Fruit fly (Drosophila melanogaster) whole organism, embryonic: ENCODE measurements around the gene CG15803.

Experiments
- Atf3 ChIP-seq: fragments of 200-800 bp; sonication (Bioruptor generic); optimal IDR thresholded peaks from 3 replicates; lab custom pipeline; 2016; ENCODE audit warnings: missing biosample characterization, missing genetic modification characterization
- CG10543 ChIP-seq: fragments of 200-800 bp; sonication (Bioruptor generic); optimal IDR thresholded peaks from 3 replicates; lab custom pipeline; 2017; ENCODE audit warnings: missing biosample characterization, mild to moderate bottlenecking, missing genetic modification characterization, moderate library complexity
- CG11398 ChIP-seq: fragments of 200-800 bp; sonication (Bioruptor generic); optimal IDR thresholded peaks from 2 replicates; lab custom pipeline; 2016; ENCODE audit warnings: missing biosample characterization, missing genetic modification characterization
- CG11723 ChIP-seq: fragments of 200-800 bp; sonication (Bioruptor generic); optimal IDR thresholded peaks from 2 replicates; lab custom pipeline; 2017; ENCODE audit warnings: missing biosample characterization, mild to moderate bottlenecking, missing genetic modification characterization
- CG12071 ChIP-seq: fragments of 200-800 bp; sonication (Bioruptor generic); optimal IDR thresholded peaks from 3 replicates; lab custom pipeline; 2018; ENCODE audit warnings: missing biosample characterization, mild to moderate bottlenecking, missing genetic modification characterization
- CG12104 ChIP-seq: fragments of 200-800 bp; sonication (Bioruptor generic); optimal IDR thresholded peaks from 3 replicates; lab custom pipeline; 2016; ENCODE audit warnings: missing biosample characterization, missing genetic modification characterization
- CG12299 ChIP-seq: fragments of 200-800 bp; sonication (Bioruptor generic); optimal IDR thresholded peaks from 2 replicates; lab custom pipeline; 2018; ENCODE audit warnings: missing biosample characterization, mild to moderate bottlenecking, missing genetic modification characterization
- CG13296 ChIP-seq: fragments of 200-800 bp; sonication (Bioruptor generic); optimal IDR thresholded peaks from 3 replicates; lab custom pipeline; 2018; ENCODE audit warnings: missing biosample characterization, mild to moderate bottlenecking, missing genetic modification characterization
- CG14014 ChIP-seq: fragments of 200-800 bp; sonication (Bioruptor generic); IDR thresholded peaks from 2 replicates; pipeline ENCODE4 v1.3.6; 2022; ENCODE audit warnings: missing biosample characterization, missing genetic modification characterization
- CG16863 ChIP-seq: fragments of 200-800 bp; sonication (Bioruptor generic); optimal IDR thresholded peaks from 3 replicates; lab custom pipeline; 2016; ENCODE audit warnings: missing biosample characterization, missing genetic modification characterization
- CG17385 ChIP-seq: fragments of 200-800 bp; sonication (Bioruptor generic); optimal IDR thresholded peaks from 3 replicates; lab custom pipeline; 2018; ENCODE audit warnings: missing biosample characterization, mild to moderate bottlenecking, missing genetic modification characterization
- CG17568 ChIP-seq: fragments of 200-800 bp; sonication (Bioruptor generic); optimal IDR thresholded peaks from 2 replicates; lab custom pipeline; 2018; ENCODE audit warnings: missing biosample characterization, mild to moderate bottlenecking, missing genetic modification characterization, moderate library complexity
- CG17829 ChIP-seq: fragments of 200-800 bp; optimal IDR thresholded peaks from 2 replicates; lab custom pipeline; 2019; ENCODE audit warnings: missing biosample characterization, mild to moderate bottlenecking, missing genetic modification characterization, moderate library complexity
- CG1832 ChIP-seq: fragments of 200-800 bp; sonication (Bioruptor generic); optimal IDR thresholded peaks from 2 replicates; lab custom pipeline; 2017; ENCODE audit warnings: missing biosample characterization, mild to moderate bottlenecking, missing genetic modification characterization, inconsistent platforms
- CG2120 ChIP-seq: fragments of 200-800 bp; sonication (Bioruptor generic); optimal IDR thresholded peaks from 3 replicates; lab custom pipeline; 2016; ENCODE audit warnings: missing biosample characterization, missing genetic modification characterization
- CG2129 ChIP-seq: fragments of 200-800 bp; sonication (Bioruptor generic); IDR thresholded peaks from 2 replicates; pipeline ENCODE4 v1.3.6; 2022; ENCODE audit warnings: missing biosample characterization, missing genetic modification characterization; ENCODE audit not compliant: partially characterized antibody
- CG2202 ChIP-seq: fragments of 200-800 bp; sonication (Bioruptor generic); optimal IDR thresholded peaks from 2 replicates; lab custom pipeline; 2018; ENCODE audit warnings: missing biosample characterization, mild to moderate bottlenecking, missing genetic modification characterization
- CG2712 ChIP-seq: fragments of 200-800 bp; optimal IDR thresholded peaks from 3 replicates; lab custom pipeline; 2019; ENCODE audit warnings: missing biosample characterization, mild to moderate bottlenecking, missing genetic modification characterization, moderate library complexity
- CG30020 ChIP-seq: fragments of 200-800 bp; optimal IDR thresholded peaks from 2 replicates; lab custom pipeline; 2019; ENCODE audit warnings: missing biosample characterization, mild to moderate bottlenecking, missing genetic modification characterization, moderate library complexity
- CG6813 ChIP-seq: fragments of 200-800 bp; sonication (Bioruptor generic); optimal IDR thresholded peaks from 2 replicates; lab custom pipeline; 2017; ENCODE audit warnings: missing biosample characterization, missing genetic modification characterization, mild to moderate bottlenecking, moderate library complexity, missing genetic modification reagents
- CG8290 ChIP-seq, 3 experiments: fragments of 200-800 bp; sonication (Bioruptor generic); optimal IDR thresholded peaks; 2 replicates each; lab custom pipeline; 2016 to 2019; ENCODE audit warnings: missing biosample characterization in 3 of 3, missing genetic modification characterization in 3 of 3, mild to moderate bottlenecking in 2 of 3, moderate library complexity in 1 of 3
- CG8388 ChIP-seq: fragments of 200-800 bp; sonication (Bioruptor generic); optimal IDR thresholded peaks from 2 replicates; lab custom pipeline; 2019; ENCODE audit warnings: missing biosample characterization, mild to moderate bottlenecking, missing genetic modification characterization, moderate library complexity
- Dbx ChIP-seq: fragments of 200-800 bp; sonication (Bioruptor generic); IDR thresholded peaks from 3 replicates; pipeline ENCODE4 v1.3.6; 2022; ENCODE audit warnings: missing biosample characterization, missing genetic modification characterization
- Dip2 ChIP-seq: fragments of 200-800 bp; sonication (Bioruptor generic); IDR thresholded peaks from 2 replicates; pipeline ENCODE4 v1.3.6; 2022; ENCODE audit warnings: missing biosample characterization, missing genetic modification characterization
- Dp ChIP-seq: fragments of 200-800 bp; sonication (Bioruptor generic); optimal IDR thresholded peaks from 2 replicates; lab custom pipeline; 2018; ENCODE audit warnings: missing biosample characterization, mild to moderate bottlenecking, missing genetic modification characterization, moderate library complexity
- HLH54F ChIP-seq: fragments of 200-800 bp; sonication (Bioruptor generic); optimal IDR thresholded peaks from 3 replicates; lab custom pipeline; 2016; ENCODE audit warnings: missing biosample characterization, missing genetic modification characterization
- Hmx ChIP-seq: fragments of 200-800 bp; sonication (Bioruptor generic); optimal IDR thresholded peaks from 2 replicates; lab custom pipeline; 2016; ENCODE audit warnings: missing biosample characterization, missing genetic modification characterization
- Hr51 ChIP-seq, 2 experiments: fragments of 200-800 bp; sonication (Bioruptor generic); optimal IDR thresholded peaks; 2 replicates in 1 of 2; 3 replicates in 1 of 2; lab custom pipeline; 2016 to 2018; ENCODE audit warnings: missing biosample characterization in 2 of 2, missing genetic modification characterization in 2 of 2, mild to moderate bottlenecking in 1 of 2, moderate library complexity in 1 of 2
- Kr ChIP-seq: fragments of 200-800 bp; sonication (Bioruptor generic); optimal IDR thresholded peaks from 2 replicates; lab custom pipeline; 2017; ENCODE audit warnings: missing biosample characterization, mild to moderate bottlenecking, missing genetic modification characterization
- MBD-R2 ChIP-seq: fragments of 200-800 bp; sonication (Bioruptor generic); IDR thresholded peaks from 2 replicates; pipeline ENCODE4 v1.3.6; 2022; ENCODE audit warnings: missing biosample characterization, missing genetic modification characterization
- Oaz ChIP-seq: fragments of 200-800 bp; sonication (Bioruptor generic); IDR thresholded peaks from 2 replicates; pipeline ENCODE4 v1.3.6; 2022; ENCODE audit warnings: missing biosample characterization, missing genetic modification characterization
- Oli ChIP-seq: fragments of 200-800 bp; sonication (Bioruptor generic); optimal IDR thresholded peaks from 2 replicates; lab custom pipeline; 2018; ENCODE audit warnings: missing biosample characterization, mild to moderate bottlenecking, missing genetic modification characterization, moderate library complexity
- PHDP ChIP-seq: fragments of 200-800 bp; sonication (Bioruptor generic); optimal IDR thresholded peaks from 3 replicates; lab custom pipeline; 2018; ENCODE audit warnings: missing biosample characterization, mild to moderate bottlenecking, missing genetic modification characterization, moderate library complexity
- Rx ChIP-seq: fragments of 200-800 bp; sonication (Bioruptor generic); IDR thresholded peaks from 2 replicates; pipeline ENCODE4 v1.3.6; 2022; ENCODE audit warnings: missing biosample characterization, missing genetic modification characterization
- Tbp ChIP-seq: fragments of >200 bp; optimal IDR thresholded peaks from 2 replicates; lab custom pipeline; 2018; ENCODE audit warnings: missing biosample characterization, missing genetic modification characterization
- Xrp1 ChIP-seq: fragments of 200-800 bp; sonication (Bioruptor generic); IDR thresholded peaks from 2 replicates; pipeline ENCODE4 v1.3.6; 2022; ENCODE audit warnings: missing biosample characterization, missing genetic modification characterization
- ac ChIP-seq: fragments of 200-800 bp; sonication (Bioruptor generic); optimal IDR thresholded peaks from 3 replicates; lab custom pipeline; 2017; ENCODE audit warnings: missing biosample characterization, mild to moderate bottlenecking, missing genetic modification characterization
- al ChIP-seq: fragments of 200-800 bp; sonication (Bioruptor generic); IDR thresholded peaks from 2 replicates; pipeline ENCODE4 v1.3.6; 2022; ENCODE audit warnings: missing biosample characterization, missing genetic modification characterization
- gfzf ChIP-seq: fragments of 200-800 bp; sonication (Bioruptor generic); optimal IDR thresholded peaks from 2 replicates; lab custom pipeline; 2016; ENCODE audit warnings: missing biosample characterization, mild to moderate bottlenecking, missing genetic modification characterization, moderate library complexity
- gsb-n ChIP-seq: fragments of 200-800 bp; sonication (Bioruptor generic); optimal IDR thresholded peaks from 3 replicates; lab custom pipeline; 2018; ENCODE audit warnings: missing biosample characterization, mild to moderate bottlenecking, missing genetic modification characterization
- h ChIP-seq: fragments of >200 bp; optimal IDR thresholded peaks from 2 replicates; lab custom pipeline; 2017
- hkb ChIP-seq, 2 experiments: fragments of 200-800 bp in 1 of 2; fragments of >200 bp in 1 of 2; sonication (Bioruptor generic) in 1 of 2; IDR thresholded peaks in 1 of 2; optimal IDR thresholded peaks in 1 of 2; 2 replicates each; pipeline versions ENCODE4 v1.3.6 to Lab custom; 2017 to 2022; ENCODE audit warnings: missing biosample characterization in 1 of 2, missing genetic modification characterization in 1 of 2
- kah ChIP-seq: fragments of 200-800 bp; sonication (Bioruptor generic); optimal IDR thresholded peaks from 2 replicates; lab custom pipeline; 2018; ENCODE audit warnings: missing biosample characterization, mild to moderate bottlenecking, missing genetic modification characterization
- org-1 ChIP-seq: fragments of 200-800 bp; sonication (Bioruptor generic); optimal IDR thresholded peaks from 2 replicates; lab custom pipeline; 2017; ENCODE audit warnings: missing biosample characterization, missing genetic modification characterization
- scrt ChIP-seq: fragments of 200-800 bp; sonication (Bioruptor generic); optimal IDR thresholded peaks from 2 replicates; lab custom pipeline; 2018; ENCODE audit warnings: missing biosample characterization, mild to moderate bottlenecking, missing genetic modification characterization, moderate library complexity
- slp2 ChIP-seq: fragments of 200-800 bp; sonication (Bioruptor generic); optimal IDR thresholded peaks from 2 replicates; lab custom pipeline; 2016; ENCODE audit warnings: missing biosample characterization, missing genetic modification characterization
- tx ChIP-seq: fragments of 200-800 bp; sonication (Bioruptor generic); optimal IDR thresholded peaks from 2 replicates; lab custom pipeline; 2016; ENCODE audit warnings: missing biosample characterization, missing genetic modification characterization
- wek ChIP-seq: fragments of 200-800 bp; sonication (Bioruptor generic); optimal IDR thresholded peaks from 3 replicates; lab custom pipeline; 2018; ENCODE audit warnings: missing biosample characterization, mild to moderate bottlenecking, missing genetic modification characterization, moderate library complexity
- zen2 ChIP-seq: fragments of 200-800 bp; sonication (Bioruptor generic); IDR thresholded peaks from 3 replicates; pipeline ENCODE4 v1.3.6; 2022; ENCODE audit warnings: missing biosample characterization, missing genetic modification characterization; ENCODE audit not compliant: partially characterized antibody
- zfh1 ChIP-seq: fragments of 200-800 bp; sonication (Bioruptor generic); IDR thresholded peaks from 3 replicates; pipeline ENCODE4 v1.3.6; 2022; ENCODE audit warnings: missing biosample characterization, missing genetic modification characterization

Gene CG15803

DNA sequence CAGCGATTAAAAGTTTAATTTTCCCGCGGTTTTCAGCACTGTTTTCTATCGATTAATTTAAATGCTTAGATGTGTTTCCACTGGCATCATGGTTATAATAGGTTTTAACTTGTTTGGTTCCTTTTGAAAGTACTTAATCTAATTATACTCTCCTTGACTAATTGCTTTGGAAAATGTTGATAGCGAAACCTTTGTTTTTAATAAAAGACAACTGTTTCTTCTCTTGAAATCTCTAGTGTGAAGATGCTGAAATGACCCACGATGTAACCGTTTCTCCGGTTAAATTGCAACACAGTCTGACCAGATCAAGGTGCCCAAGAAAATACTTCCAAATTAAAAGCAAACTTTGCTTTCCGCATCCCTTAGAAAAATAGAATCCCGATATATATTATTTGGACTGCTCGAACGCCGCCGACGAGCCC is 61.6 kb downstream of the CG15803 start, which contains the start of gene Dlc90F (continued):
- TF ChIP-seq zfh1 (GFP tag; lab: Robert Waterston, UW) (peak; percentile 85), CG12071 (GFP tag; lab: Kevin White, UChicago) (no peak), h (no peak), Kr (no peak), CG12104 (GFP tag; lab: Kevin White, UChicago) (peak; percentile 12), CG17385 (GFP tag; lab: Kevin White, UChicago) (peak; percentile 32), CG16863 (GFP tag; lab: Kevin White, UChicago) (peak; percentile 41), Oaz (peak; percentile 62), Xrp1 (peak; percentile 82), CG11723 (GFP tag; lab: Kevin White, UChicago) (peak; percentile 31), CG6813 (GFP tag; lab: Kevin White, UChicago) (no peak), MBD-R2 (GFP tag; lab: Robert Waterston, UW) (no peak; the same call in none of the 2 replicates), gsb-n (peak; percentile 56), CG11398 (GFP tag; lab: Kevin White, UChicago) (no peak), Rx (GFP tag; lab: Robert Waterston, UW) (peak; percentile 62; the same call in 1 of the 2 replicates), scrt (GFP tag; lab: Kevin White, UChicago) (peak; percentile 17), Oli (tag; lab: Kevin White, UChicago) (peak; percentile 73), hkb (optimal IDR thresholded peaks at IDR 0.05; lab: Kevin White, UChicago) (peak; percentile 94), hkb (GFP tag; IDR thresholded peaks at IDR 0.05; lab: Robert Waterston, UW) (peak; percentile 63; the same call in 1 of the 2 replicates), slp2 (GFP tag; lab: Kevin White, UChicago) (peak; percentile 77), CG17568 (GFP tag; lab: Kevin White, UChicago) (no peak), Hr51 (GFP tag; optimal IDR thresholded peaks at IDR 0.05; lab: Kevin White, UChicago) (peak in 1 of 2 experiments; percentile 84), CG12299 (tag; lab: Kevin White, UChicago) (peak; percentile 25), tx (peak; percentile 73), CG13296 (GFP tag; lab: Kevin White, UChicago) (no peak), ac (GFP tag; lab: Kevin White, UChicago) (no peak), Dp (GFP tag; lab: Kevin White, UChicago) (peak; percentile 44), CG8388 (GFP tag; lab: Kevin White, UChicago) (peak; percentile 72), Dbx (GFP tag; lab: Robert Waterston, UW) (peak; percentile 72; the same call in 2 of the 3 replicates), al (GFP tag; lab: Robert Waterston, UW) (peak; percentile 68), Hmx (peak; percentile 24), HLH54F (GFP tag; lab: Kevin White, UChicago) (peak; percentile 81), CG2712 (peak; percentile 83), CG14014 (GFP tag; lab: Robert Waterston, UW) (peak; percentile 80), Dip2 (GFP tag; lab: Robert Waterston, UW) (no peak), kah (GFP tag; lab: Kevin White, UChicago) (no peak), CG1832 (GFP tag; lab: Kevin White, UChicago) (no peak), CG17829 (tag; lab: Kevin White, UChicago) (peak; percentile 81), Tbp (GFP tag; lab: Kevin White, UChicago) (peak; percentile 67), CG10543 (GFP tag; lab: Kevin White, UChicago) (peak; percentile 50), CG8290 (GFP tag; optimal IDR thresholded peaks at IDR 0.05; lab: Kevin White, UChicago) (peak; percentile 55), CG8290 (tag; optimal IDR thresholded peaks at IDR 0.05; lab: Kevin White, UChicago) (peak; percentile 54 to 64), CG2129 (GFP tag; lab: Robert Waterston, UW) (no peak), Atf3 (GFP tag; lab: Kevin White, UChicago) (peak; percentile 68), gfzf (GFP tag; lab: Kevin White, UChicago) (peak; percentile 95), org-1 (GFP tag; lab: Kevin White, UChicago) (no peak), PHDP (peak; percentile 68), CG2202 (tag; lab: Kevin White, UChicago) (peak; percentile 18), CG30020 (tag; lab: Kevin White, UChicago) (peak; percentile 84), CG2120 (GFP tag; lab: Kevin White, UChicago) (peak; percentile 87), zen2 (GFP tag; lab: Robert Waterston, UW) (no peak), wek (GFP tag; lab: Kevin White, UChicago) (no peak)
